Worm (Caenorhabditis elegans): ENCODE data around the gene T05A7.7.

The T05A7.7 gene

ce11 chrII:4655834-4656233 is 25.5 kb downstream of the T05A7.7 start, which contains the start of gene fut-6:
Gene fut-6, minus strand, starts transcription at chrII:4655934.
- TF ChIP-seq unc-62 (GFP tag; optimal IDR thresholded peaks at IDR 0.05), result no peak

- TF ChIP-seq unc-62 (GFP tag; optimal IDR thresholded peaks at IDR 0.05), result no peak
Observed at ce11 chrII:4650072-4650471, 31.2 kb downstream of the T05A7.7 start.

- TF ChIP-seq unc-62 (GFP tag; optimal IDR thresholded peaks at IDR 0.05), result no peak
Observed at ce11 chrII:4648785-4649184, 32.5 kb downstream of the T05A7.7 start, which contains the start of gene lgc-27. Gene lgc-27, plus strand, starts transcription at chrII:4649085.

ce11 chrII:4640748-4641147 is 40.5 kb downstream of the T05A7.7 start:
- no peak for TF ChIP-seq unc-62 (GFP tag; optimal IDR thresholded peaks at IDR 0.05)

ce11 chrII:4638891-4639290 is 42.4 kb downstream of the T05A7.7 start:
- TF ChIP-seq unc-62 (GFP tag; optimal IDR thresholded peaks at IDR 0.05), result no peak

- TF ChIP-seq unc-62 (GFP tag; optimal IDR thresholded peaks at IDR 0.05), result no peak
Observed at ce11 chrII:4638241-4638640, 43.0 kb downstream of the T05A7.7 start, which contains the start of gene che-10. Gene che-10, minus strand, starts transcription at chrII:4638341.

- TF ChIP-seq unc-62 (GFP tag; optimal IDR thresholded peaks at IDR 0.05), result no peak
Observed at ce11 chrII:4631479-4631878, 49.8 kb downstream of the T05A7.7 start.
